Worm (Caenorhabditis elegans): ENCODE data around the gene rps-21.

ce11 chrIII:7223029-7223428 lies 33.6 kb upstream of the rps-21 start, which contains the start of gene der-2:
- TF ChIP-seq zip-8 (tag; optimal IDR thresholded peaks at IDR 0.05) (no peak), mep-1 (tag; optimal IDR thresholded peaks at IDR 0.05) (no peak), bed-3 (GFP tag; optimal IDR thresholded peaks at IDR 0.05) (no peak), snpc-4 (tag; optimal IDR thresholded peaks at IDR 0.05) (no peak), lsy-2 (tag; optimal IDR thresholded peaks at IDR 0.05) (no peak), nhr-12 (tag; optimal IDR thresholded peaks at IDR 0.05) (no peak), sptf-1 (tag; optimal IDR thresholded peaks at IDR 0.05) (no peak), pha-4 (tag; optimal IDR thresholded peaks at IDR 0.05) (no peak), ces-1 (GFP tag; optimal IDR thresholded peaks at IDR 0.05) (no peak), ham-2 (GFP tag; optimal IDR thresholded peaks at IDR 0.05) (no peak), elt-1 (tag; optimal IDR thresholded peaks at IDR 0.05; ENCODE audit: borderline replicate concordance, insufficient read depth) (no peak), unc-62 (GFP tag; optimal IDR thresholded peaks at IDR 0.05) (no peak), elt-3 (tag; optimal IDR thresholded peaks at IDR 0.05) (no peak)

All from whole organism, mixed stage, embryonic.